Worm (Caenorhabditis elegans): ENCODE results near the gene ZK1055.4.

Gene ZK1055.4

DNA sequence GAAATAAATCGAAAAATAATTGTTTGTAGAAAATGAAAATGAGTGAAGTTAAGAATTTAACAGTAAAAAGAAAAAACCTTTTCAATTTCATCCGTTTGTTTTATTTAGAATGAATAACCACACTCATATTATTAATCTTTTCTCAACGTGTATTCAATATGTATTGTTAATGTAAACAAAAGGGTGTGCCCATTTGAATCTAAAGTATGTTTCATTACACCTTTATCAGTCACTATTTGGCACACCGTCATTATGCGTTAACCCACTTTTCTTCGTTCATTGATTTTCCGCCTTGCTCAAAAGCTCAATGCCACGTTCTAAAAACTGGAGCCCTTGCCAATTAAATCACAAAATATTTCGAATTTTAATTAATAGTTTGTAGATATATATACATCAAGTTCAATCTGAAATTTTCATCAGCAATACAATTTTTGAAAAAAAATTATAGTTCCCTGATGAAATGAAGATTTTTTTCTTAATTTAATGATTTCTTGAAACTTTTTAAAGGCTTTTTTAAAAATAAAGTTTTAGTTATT, 15.9 kb upstream of the ZK1055.4 start, which contains the start of gene K04A8.1:
Gene K04A8.1, plus strand, starts transcription at position 486 of the 536 bp plus-strand sequence.
- TF ChIP-seq rnt-1 (tag; optimal IDR thresholded peaks at IDR 0.05) (no peak), gmeb-2 (tag; optimal IDR thresholded peaks at IDR 0.05) (no peak), ceh-24 (tag; optimal IDR thresholded peaks at IDR 0.05) (no peak), zip-5 (tag; optimal IDR thresholded peaks at IDR 0.05) (no peak)

- TF ChIP-seq elt-2 (tag; optimal IDR thresholded peaks at IDR 0.05) (peak; percentile 79), ceh-9 (tag; optimal IDR thresholded peaks at IDR 0.05) (no peak)
Observed at ce11 chrV:6575406-6576130, 6.3 kb upstream of the ZK1055.4 start, which contains the start of gene fut-2. Gene fut-2, minus strand, starts transcription at chrV:6575890.

DNA sequence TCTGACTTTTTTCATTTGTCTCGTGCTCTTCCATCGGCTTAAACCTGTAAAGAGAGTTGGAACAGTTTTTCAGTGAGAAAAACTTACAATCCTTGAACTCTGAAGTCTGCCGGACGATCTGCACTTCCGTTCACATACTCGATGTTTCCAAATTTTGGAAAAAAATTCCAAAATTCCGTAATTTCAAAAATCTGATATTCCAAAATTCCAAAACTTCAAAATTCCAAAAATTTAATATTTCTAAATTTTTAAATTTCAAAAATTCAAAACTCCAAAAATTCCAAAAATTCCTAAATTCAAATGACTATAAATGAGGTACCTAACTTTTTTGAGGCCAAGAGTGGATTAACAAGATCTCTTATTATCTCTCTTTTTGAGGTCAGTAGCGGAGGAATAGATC, 5.3 kb upstream of the ZK1055.4 start, which contains the start of gene EGAP9.4:
Gene EGAP9.4, plus strand, starts transcription at position 301 of the 400 bp plus-strand sequence.
- TF ChIP-seq sox-2 (GFP tag; IDR thresholded peaks at IDR 0.05) (no peak), elt-4 (tag; optimal IDR thresholded peaks at IDR 0.05) (no peak), nhr-11 (tag; optimal IDR thresholded peaks at IDR 0.05) (no peak), tbx-2 (tag; optimal IDR thresholded peaks at IDR 0.05) (no peak), hlh-30 (tag; optimal IDR thresholded peaks at IDR 0.05; ENCODE audit: insufficient read depth) (no peak), nfya-1 (tag; optimal IDR thresholded peaks at IDR 0.05) (no peak), dmd-4 (tag; optimal IDR thresholded peaks at IDR 0.05; ENCODE audit: borderline replicate concordance) (no peak), sdc-2 (tag; optimal IDR thresholded peaks at IDR 0.05) (no peak), C08G9.2 (tag; optimal IDR thresholded peaks at IDR 0.05) (no peak), ceh-45 (GFP tag; IDR thresholded peaks at IDR 0.05) (no peak), pros-1 (tag; optimal IDR thresholded peaks at IDR 0.05) (no peak), ceh-48 (tag; optimal IDR thresholded peaks at IDR 0.05) (no peak), ref-2 (tag; optimal IDR thresholded peaks at IDR 0.05) (no peak), madf-2 (tag; optimal IDR thresholded peaks at IDR 0.05) (no peak), ceh-22 (tag; optimal IDR thresholded peaks at IDR 0.05) (no peak), ets-4 (tag; optimal IDR thresholded peaks at IDR 0.05) (no peak), ceh-9 (tag; optimal IDR thresholded peaks at IDR 0.05) (no peak), eyg-1 (tag; optimal IDR thresholded peaks at IDR 0.05) (no peak)

DNA sequence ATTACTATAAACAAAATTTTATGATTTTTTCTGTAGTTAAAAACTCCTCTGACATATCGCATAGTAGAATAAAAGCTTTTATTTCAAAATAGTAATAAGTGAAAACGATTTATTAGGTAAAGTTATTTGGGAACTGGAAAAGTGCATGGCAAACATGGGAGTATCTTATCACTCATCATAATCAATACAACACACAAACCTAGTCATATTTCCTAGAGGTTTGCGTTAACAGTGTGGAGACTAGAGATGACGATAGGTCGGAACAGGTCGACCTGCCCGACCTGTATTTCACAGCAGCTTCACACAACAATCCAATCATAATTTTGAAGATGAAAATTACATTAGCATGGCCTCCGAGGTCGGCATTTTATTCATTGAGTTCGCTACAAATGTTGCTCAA, 1.9 kb upstream of the ZK1055.4 start, which contains the start of gene EGAP9.3:
Gene EGAP9.3, minus strand, starts transcription at position 131 of the 400 bp plus-strand sequence.
- TF ChIP-seq unc-55 (GFP tag; optimal IDR thresholded peaks at IDR 0.05) (no peak), pha-4 (tag; optimal IDR thresholded peaks at IDR 0.05) (no peak), hlh-30 (tag; optimal IDR thresholded peaks at IDR 0.05; ENCODE audit: insufficient read depth) (no peak), hlh-13 (GFP tag; optimal IDR thresholded peaks at IDR 0.05) (no peak), hlh-15 (tag; optimal IDR thresholded peaks at IDR 0.05) (no peak), eyg-1 (tag; optimal IDR thresholded peaks at IDR 0.05) (no peak), pag-3 (tag; optimal IDR thresholded peaks at IDR 0.05; ENCODE audit: borderline replicate concordance) (no peak), ceh-19 (GFP tag; optimal IDR thresholded peaks at IDR 0.05) (no peak), syd-9 (tag; optimal IDR thresholded peaks at IDR 0.05) (no peak), rnt-1 (tag; optimal IDR thresholded peaks at IDR 0.05) (no peak), che-1 (tag; optimal IDR thresholded peaks at IDR 0.05) (no peak), F13H6.1 (tag; optimal IDR thresholded peaks at IDR 0.05) (no peak)

DNA sequence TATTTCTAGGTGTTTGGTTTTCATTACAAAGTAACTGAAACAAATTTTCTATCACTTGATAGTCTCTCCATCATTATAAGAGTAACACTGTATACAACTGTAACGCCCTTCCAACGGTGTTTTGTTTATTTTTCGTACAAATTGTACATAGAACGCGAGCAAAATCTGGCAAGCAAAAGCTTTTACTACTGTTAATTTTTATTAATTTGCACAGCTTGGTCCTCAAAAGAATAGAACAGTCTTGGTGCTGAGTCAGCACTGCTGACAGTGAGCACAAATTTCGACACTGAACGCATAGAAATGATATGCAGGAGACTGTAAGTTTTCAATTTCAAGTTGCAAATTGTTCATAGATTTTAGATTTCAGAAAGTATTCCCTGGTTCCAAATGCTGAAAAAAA, 8.4 kb downstream of the ZK1055.4 start, which contains the start of gene ZK1055.2:
Gene ZK1055.2, plus strand, starts transcription at position 301 of the 400 bp plus-strand sequence.
- TF ChIP-seq ahr-1 (tag; optimal IDR thresholded peaks at IDR 0.05): no peak
- no peak for TF ChIP-seq lin-11 (tag; optimal IDR thresholded peaks at IDR 0.05)
- no peak for TF ChIP-seq hlh-13 (GFP tag; optimal IDR thresholded peaks at IDR 0.05)
- TF ChIP-seq ceh-22 (tag; optimal IDR thresholded peaks at IDR 0.05): no peak
- TF ChIP-seq hlh-6 (tag; optimal IDR thresholded peaks at IDR 0.05): no peak
- TF ChIP-seq unc-3 (GFP tag; conservative IDR thresholded peaks at IDR 0.05): no peak
- no peak for TF ChIP-seq unc-3 (tag; optimal IDR thresholded peaks at IDR 0.05)
- TF ChIP-seq pax-1 (tag; optimal IDR thresholded peaks at IDR 0.05): no peak
- TF ChIP-seq dve-1 (tag; optimal IDR thresholded peaks at IDR 0.05): no peak
- no peak for TF ChIP-seq pag-3 (tag; optimal IDR thresholded peaks at IDR 0.05; ENCODE audit: borderline replicate concordance)
- no peak for TF ChIP-seq ceh-2 (tag; optimal IDR thresholded peaks at IDR 0.05)

Measured in whole organism, late embryonic.